Worm (Caenorhabditis elegans) whole organism, young adult: ENCODE results near the gene F29B9.12.

ENCODE experiments used
- F49E8.2 ChIP-seq: sonication (generic microtip); optimal IDR thresholded peaks from 3 replicates; lab custom pipeline; 2017; ENCODE audit warnings: missing genetic modification characterization, mild to moderate bottlenecking, missing compliant biosample characterization, antibody characterized with exemption, moderate library complexity; ENCODE audit not compliant: insufficient read depth
- madf-10 ChIP-seq: sonication (generic microtip); optimal IDR thresholded peaks from 2 replicates; lab custom pipeline; 2016; ENCODE audit warnings: mild to moderate bottlenecking, missing genetic modification characterization, missing compliant biosample characterization
- tlf-1 ChIP-seq: fragments of 200-800 bp; sonication (Bioruptor generic); optimal IDR thresholded peaks from 2 replicates; lab custom pipeline; 2018; ENCODE audit warnings: mild to moderate bottlenecking, missing genetic modification characterization, missing compliant biosample characterization
- ztf-28 ChIP-seq: fragments of 200-800 bp; sonication (Bioruptor generic); IDR thresholded peaks from 2 replicates; pipeline ENCODE4 v1.3.6; 2022; ENCODE audit warnings: missing genetic modification reagents, missing genetic modification characterization, missing compliant biosample characterization

DNA sequence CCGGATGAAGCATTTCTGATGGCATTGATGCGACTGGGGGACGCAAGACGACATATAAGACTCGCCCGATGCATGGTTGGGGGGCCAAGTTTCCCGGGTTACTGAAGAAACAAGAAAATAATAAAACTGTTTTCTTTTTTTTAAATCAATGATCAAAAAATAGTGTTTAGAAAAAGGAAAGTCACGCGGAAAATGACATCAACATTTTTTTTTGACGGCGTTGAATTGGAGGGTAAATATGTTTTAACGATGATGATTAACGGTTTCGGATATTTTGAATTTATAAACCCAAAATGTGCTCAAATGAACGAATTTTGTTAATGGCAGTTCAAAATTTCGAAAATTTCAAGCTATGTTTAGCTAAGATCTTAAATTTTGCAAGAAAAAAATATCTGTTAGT is 34.6 kb downstream of the F29B9.12 start, which contains the start of gene ogdh-1:
- TF ChIP-seq tlf-1 (GFP tag; lab: Kevin White, UChicago) (no peak), madf-10 (tag; lab: Kevin White, UChicago) (no peak), ztf-28 (GFP tag; lab: Robert Waterston, UW) (no peak), F49E8.2 (tag; lab: Kevin White, UChicago) (no peak)
